Worm (Caenorhabditis elegans) whole organism, young adult: ENCODE results near the gene srw-62.

Experiments used
- B0261.1 ChIP-seq: sonication (generic microtip); optimal IDR thresholded peaks from 2 replicates; lab custom pipeline; 2016; ENCODE audit warnings: mild to moderate bottlenecking, missing genetic modification characterization, moderate library complexity, missing compliant biosample characterization
- F10E7.11 ChIP-seq: sonication (generic microtip); optimal IDR thresholded peaks from 2 replicates; lab custom pipeline; 2017; ENCODE audit warnings: mild to moderate bottlenecking, missing genetic modification characterization, moderate library complexity, missing compliant biosample characterization
- F23B12.7 ChIP-seq: sonication (generic microtip); optimal IDR thresholded peaks from 2 replicates; lab custom pipeline; 2017; ENCODE audit warnings: missing genetic modification characterization, mild to moderate bottlenecking, missing compliant biosample characterization, antibody characterized with exemption, moderate library complexity; ENCODE audit not compliant: insufficient read depth
- F37B4.10 ChIP-seq: fragments of 200-800 bp; sonication (Bioruptor generic); IDR thresholded peaks from 2 replicates; pipeline ENCODE4 v1.3.6; 2022; ENCODE audit warnings: missing genetic modification characterization, missing compliant biosample characterization
- F39B2.1 ChIP-seq: fragments of 200-800 bp; sonication (Bioruptor generic); IDR thresholded peaks from 2 replicates; pipeline ENCODE4 v1.3.6; 2022; ENCODE audit warnings: missing genetic modification reagents, missing genetic modification characterization, missing compliant biosample characterization
- F52B5.7 ChIP-seq: sonication (generic microtip); optimal IDR thresholded peaks from 2 replicates; lab custom pipeline; 2016; ENCODE audit warnings: mild to moderate bottlenecking, missing genetic modification characterization, missing compliant biosample characterization
- Y53F4B.3 ChIP-seq: fragments of 200-800 bp; sonication (Bioruptor generic); IDR thresholded peaks from 2 replicates; pipeline ENCODE4 v1.3.6; 2022; ENCODE audit warnings: missing genetic modification reagents, missing genetic modification characterization, missing compliant biosample characterization
- Y95B8A.8 ChIP-seq: fragments of 200-800 bp; sonication (Bioruptor generic); IDR thresholded peaks from 2 replicates; pipeline ENCODE4 v1.3.6; 2022; ENCODE audit warnings: missing genetic modification reagents, missing genetic modification characterization, missing compliant biosample characterization
- ZK185.1 ChIP-seq: sonication (generic microtip); optimal IDR thresholded peaks from 2 replicates; lab custom pipeline; 2016; ENCODE audit warnings: mild to moderate bottlenecking, missing genetic modification characterization, missing compliant biosample characterization; ENCODE audit not compliant: poor library complexity, severe bottlenecking
- ama-1 ChIP-seq, 3 experiments: fragments of 150-350 bp in 1 of 3; sonication (generic microtip) in 2 of 3; optimal IDR thresholded peaks; 2 replicates each; lab custom pipeline; 2014 to 2018; ENCODE audit warnings: missing biosample characterization in 2 of 3, missing genetic modification characterization in 2 of 3, missing genetic modification reagents in 2 of 3
- aptf-3 ChIP-seq: fragments of 200-800 bp; sonication (Bioruptor generic); IDR thresholded peaks from 2 replicates; pipeline ENCODE4 v1.3.6; 2022; ENCODE audit warnings: missing genetic modification characterization, missing compliant biosample characterization
- bed-1 ChIP-seq: fragments of 200-800 bp; sonication (Bioruptor generic); IDR thresholded peaks from 2 replicates; pipeline ENCODE4 v1.3.6; 2022; ENCODE audit warnings: missing genetic modification reagents, missing genetic modification characterization, missing compliant biosample characterization
- cebp-1 ChIP-seq, 2 experiments: fragments of 200-800 bp in 1 of 2; sonication (Bioruptor generic) in 1 of 2; sonication (generic microtip) in 1 of 2; IDR thresholded peaks in 1 of 2; optimal IDR thresholded peaks in 1 of 2; 2 replicates each; pipeline versions ENCODE4 v1.3.6 to Lab custom; 2017 to 2022; ENCODE audit warnings: missing compliant biosample characterization in 2 of 2, missing genetic modification characterization in 2 of 2, mild to moderate bottlenecking in 1 of 2, missing genetic modification reagents in 1 of 2, moderate library complexity in 1 of 2
- cebp-2 ChIP-seq: fragments of 200-800 bp; sonication (Bioruptor generic); IDR thresholded peaks from 2 replicates; pipeline ENCODE4 v1.3.6; 2022; ENCODE audit warnings: missing genetic modification characterization, missing compliant biosample characterization
- ceh-27 ChIP-seq: fragments of 200-800 bp; sonication (Bioruptor generic); optimal IDR thresholded peaks from 2 replicates; lab custom pipeline; 2018; ENCODE audit warnings: mild to moderate bottlenecking, missing genetic modification characterization, moderate library complexity, missing compliant biosample characterization
- ceh-79 ChIP-seq: sonication (generic microtip); optimal IDR thresholded peaks from 2 replicates; lab custom pipeline; 2017; ENCODE audit warnings: mild to moderate bottlenecking, missing genetic modification characterization, missing compliant biosample characterization
- efl-1 ChIP-seq: fragments of 150-350 bp; optimal IDR thresholded peaks from 2 replicates; lab custom pipeline; 2014; ENCODE audit warnings: missing biosample characterization, missing genetic modification reagents, missing genetic modification characterization
- him-1 ChIP-seq: sonication (generic microtip); optimal IDR thresholded peaks from 2 replicates; lab custom pipeline; 2016; ENCODE audit warnings: missing genotype, missing genetic modification reagents, missing genetic modification characterization, missing compliant biosample characterization
- hlh-12 ChIP-seq: sonication (generic microtip); optimal IDR thresholded peaks from 2 replicates; lab custom pipeline; 2016; ENCODE audit warnings: missing genetic modification characterization, missing compliant biosample characterization
- lag-1 ChIP-seq: fragments of 200-800 bp; sonication (Bioruptor generic); IDR thresholded peaks from 2 replicates; pipeline ENCODE4 v1.3.6; 2022; ENCODE audit warnings: missing genetic modification reagents, missing genetic modification characterization, missing compliant biosample characterization
- lin-40 ChIP-seq: sonication (generic microtip); optimal IDR thresholded peaks from 2 replicates; lab custom pipeline; 2016; ENCODE audit warnings: missing genetic modification characterization, mild to moderate bottlenecking, missing compliant biosample characterization, missing genotype, missing genetic modification reagents
- lsl-1 ChIP-seq: fragments of 200-800 bp; sonication (Bioruptor generic); optimal IDR thresholded peaks from 2 replicates; lab custom pipeline; 2018; ENCODE audit warnings: mild to moderate bottlenecking, missing genetic modification characterization, moderate library complexity, missing compliant biosample characterization
- mcd-1 ChIP-seq: fragments of 200-800 bp; sonication (Bioruptor generic); IDR thresholded peaks from 2 replicates; pipeline ENCODE4 v1.3.6; 2022; ENCODE audit warnings: missing genetic modification reagents, missing genetic modification characterization, missing compliant biosample characterization
- mel-28 ChIP-seq: sonication (generic microtip); optimal IDR thresholded peaks from 2 replicates; lab custom pipeline; 2016; ENCODE audit warnings: borderline replicate concordance, mild to moderate bottlenecking, missing genetic modification characterization, missing compliant biosample characterization
- nfya-1 ChIP-seq: sonication (generic microtip); optimal IDR thresholded peaks from 2 replicates; lab custom pipeline; 2017; ENCODE audit warnings: antibody characterized with exemption, missing compliant biosample characterization, missing genetic modification characterization, borderline replicate concordance; ENCODE audit not compliant: insufficient read depth
- nfyb-1 ChIP-seq: fragments of 200-800 bp; sonication (Bioruptor generic); IDR thresholded peaks from 2 replicates; pipeline ENCODE4 v1.3.6; 2022; ENCODE audit warnings: missing genetic modification reagents, missing genetic modification characterization, missing compliant biosample characterization
- nhr-27 ChIP-seq: fragments of 200-800 bp; sonication (Bioruptor generic); optimal IDR thresholded peaks from 2 replicates; lab custom pipeline; 2018; ENCODE audit warnings: mild to moderate bottlenecking, missing genetic modification characterization, moderate library complexity, missing compliant biosample characterization
- nhr-80 ChIP-seq: sonication (generic microtip); optimal IDR thresholded peaks from 2 replicates; lab custom pipeline; 2016; ENCODE audit warnings: missing genetic modification characterization, missing compliant biosample characterization
- nhr-90 ChIP-seq: sonication (generic microtip); optimal IDR thresholded peaks from 2 replicates; lab custom pipeline; 2016; ENCODE audit warnings: missing genotype, mild to moderate bottlenecking, missing genetic modification characterization, missing compliant biosample characterization
- snpc-1.1 ChIP-seq: sonication (generic microtip); optimal IDR thresholded peaks from 2 replicates; lab custom pipeline; 2017; ENCODE audit warnings: missing genetic modification characterization, mild to moderate bottlenecking, missing compliant biosample characterization, antibody characterized with exemption, moderate library complexity, missing genotype, missing genetic modification reagents; ENCODE audit not compliant: insufficient read depth
- snpc-3.4 ChIP-seq: sonication (generic microtip); optimal IDR thresholded peaks from 2 replicates; lab custom pipeline; 2017; ENCODE audit warnings: missing genetic modification characterization, mild to moderate bottlenecking, missing compliant biosample characterization, antibody characterized with exemption, moderate library complexity, missing genotype, missing genetic modification reagents
- unc-130 ChIP-seq: sonication (generic microtip); optimal IDR thresholded peaks from 2 replicates; lab custom pipeline; 2016; ENCODE audit warnings: missing genetic modification reagents, missing genetic modification characterization, missing compliant biosample characterization
- zfh-2 ChIP-seq: fragments of 200-800 bp; sonication (Bioruptor generic); conservative IDR thresholded peaks from 2 replicates; pipeline ENCODE4 v1.3.6; 2022; ENCODE audit warnings: missing genetic modification reagents, missing genetic modification characterization, missing compliant biosample characterization
- zim-3 ChIP-seq: sonication (generic microtip); optimal IDR thresholded peaks from 2 replicates; lab custom pipeline; 2017; ENCODE audit warnings: mild to moderate bottlenecking, missing genetic modification characterization, moderate library complexity, missing compliant biosample characterization
- ztf-18 ChIP-seq: sonication (generic microtip); optimal IDR thresholded peaks from 2 replicates; lab custom pipeline; 2016; ENCODE audit warnings: missing genotype, mild to moderate bottlenecking, missing genetic modification characterization, missing compliant biosample characterization
- ztf-26 ChIP-seq: sonication (generic microtip); optimal IDR thresholded peaks from 2 replicates; lab custom pipeline; 2017; ENCODE audit warnings: missing genetic modification characterization, missing compliant biosample characterization
- ztf-6 ChIP-seq: fragments of 200-800 bp; sonication (Bioruptor generic); IDR thresholded peaks from 2 replicates; pipeline ENCODE4 v1.3.6; 2022; ENCODE audit warnings: missing genetic modification reagents, missing genetic modification characterization, missing compliant biosample characterization

Gene srw-62

DNA sequence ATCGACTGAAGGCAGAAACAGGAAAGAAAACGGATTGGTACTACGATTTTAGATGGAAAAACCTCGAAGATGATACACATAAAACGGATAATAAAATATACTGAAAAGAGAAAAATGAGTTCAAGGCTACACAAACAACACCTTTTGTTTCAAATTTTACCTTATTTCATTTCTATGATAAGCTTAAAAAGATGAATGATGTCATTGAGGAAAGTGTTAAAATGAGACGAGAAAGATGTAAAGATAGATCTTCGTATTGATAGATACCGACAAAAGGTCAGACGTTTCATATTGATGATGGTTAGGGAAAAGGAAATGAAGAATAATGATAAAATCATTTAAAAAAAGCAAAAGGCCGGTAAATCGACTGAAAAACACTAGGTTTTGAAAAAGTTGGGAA lies 35.6 kb upstream of the srw-62 start:
- TF ChIP-seq cebp-2, result no peak
- TF ChIP-seq bed-1 (GFP tag; lab: Robert Waterston, UW), result no peak

DNA sequence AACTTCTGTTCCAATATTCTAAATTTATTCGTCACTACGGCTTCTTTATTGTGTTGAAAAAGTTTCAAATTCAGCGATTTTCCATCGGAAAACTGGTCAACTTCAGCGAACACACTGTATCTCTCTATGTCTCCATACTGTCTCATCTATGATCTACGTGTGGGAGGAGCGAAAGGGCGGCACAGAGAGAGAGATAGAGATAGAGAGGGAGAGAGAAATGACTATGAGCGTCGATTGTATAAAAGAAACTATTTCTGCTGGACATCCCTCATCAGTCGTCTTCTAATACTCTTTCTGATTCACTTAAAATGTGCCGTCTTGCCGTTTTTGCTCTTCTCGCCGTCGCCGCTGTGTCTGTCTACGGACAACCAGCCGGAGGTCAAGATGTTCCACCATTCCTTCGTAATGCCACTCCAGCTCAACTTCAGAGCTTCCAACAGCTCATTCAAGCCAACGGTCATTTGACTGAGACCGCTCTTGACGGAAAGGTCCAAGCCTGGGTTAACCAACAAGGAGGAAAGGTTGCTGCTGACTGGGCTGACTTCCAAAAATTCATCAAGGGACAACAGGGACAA lies 34.8 kb upstream of the srw-62 start, which contains the start of gene srlf-1:
TSS of gene srlf-1 (plus strand) at position 268 of the 575 bp plus-strand sequence.
- TF ChIP-seq mcd-1 (GFP tag; lab: Robert Waterston, UW) (0 out of 2 replicates have a peak, but pooled peaks have one; percentile 8), cebp-1 (GFP tag; IDR thresholded peaks at IDR 0.05; lab: Robert Waterston, UW) (no peak), cebp-1 (tag; optimal IDR thresholded peaks at IDR 0.05; lab: Kevin White, UChicago) (no peak), lin-40 (peak; percentile 11), ama-1 (optimal IDR thresholded peaks at IDR 0.05; lab: Kevin White, UChicago) (peak; percentile 43), ama-1 (GFP tag; optimal IDR thresholded peaks at IDR 0.05; lab: Kevin White, UChicago) (no peak), zim-3 (no peak), F37B4.10 (0 out of 2 replicates have a peak, but pooled peaks have one; percentile 18), ztf-18 (tag; lab: Kevin White, UChicago) (no peak), nhr-90 (tag; lab: Kevin White, UChicago) (no peak), ztf-26 (tag; lab: Kevin White, UChicago) (peak; percentile 42)

DNA sequence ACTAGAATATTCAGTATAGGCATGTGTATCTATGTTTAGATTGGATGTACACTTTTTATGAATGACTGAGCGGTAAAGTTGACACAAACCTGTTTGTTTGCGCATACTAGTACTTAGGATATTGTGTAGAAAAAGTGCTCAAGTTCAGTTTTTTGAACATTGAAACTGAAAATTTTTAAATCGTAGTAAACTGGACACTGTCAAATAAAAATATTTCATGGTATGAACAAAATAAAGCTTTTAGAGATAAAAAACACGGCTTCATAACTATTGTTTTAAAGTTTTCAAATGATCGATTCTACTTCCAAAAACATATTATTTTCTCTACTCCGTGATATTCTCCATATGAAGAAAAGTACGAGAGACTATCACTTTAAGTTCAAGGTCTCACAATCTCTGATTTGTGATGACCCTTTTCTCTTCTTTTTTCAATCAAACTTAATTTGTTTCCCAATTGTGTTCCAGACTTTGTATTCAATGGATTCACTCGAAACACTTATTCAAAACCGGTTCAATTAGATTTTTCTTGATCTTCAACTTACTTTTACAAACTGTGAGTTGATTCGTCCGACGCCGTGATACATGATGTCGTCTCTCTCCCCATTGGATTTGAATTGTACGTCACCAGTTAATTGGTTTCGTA lies 33.7 kb upstream of the srw-62 start:
- TF ChIP-seq F23B12.7 (tag; lab: Kevin White, UChicago), result no peak
- no peak for TF ChIP-seq B0261.1 (tag; lab: Kevin White, UChicago)
- no peak for TF ChIP-seq hlh-12 (tag; lab: Kevin White, UChicago)
- no peak for TF ChIP-seq ceh-27 (GFP tag; lab: Kevin White, UChicago)
- TF ChIP-seq him-1 (tag; lab: Kevin White, UChicago), result no peak
- no peak for TF ChIP-seq zfh-2 (GFP tag; lab: Robert Waterston, UW)
- TF ChIP-seq ceh-79 (tag; lab: Kevin White, UChicago), result no peak
- TF ChIP-seq nfya-1 (tag; lab: Kevin White, UChicago), result no peak
- TF ChIP-seq bed-1 (GFP tag; lab: Robert Waterston, UW), result no peak
- TF ChIP-seq Y53F4B.3 (GFP tag; lab: Robert Waterston, UW), result no peak
- no peak for TF ChIP-seq aptf-3
- TF ChIP-seq nhr-27, result no peak
- no peak for TF ChIP-seq mcd-1 (GFP tag; lab: Robert Waterston, UW)

DNA sequence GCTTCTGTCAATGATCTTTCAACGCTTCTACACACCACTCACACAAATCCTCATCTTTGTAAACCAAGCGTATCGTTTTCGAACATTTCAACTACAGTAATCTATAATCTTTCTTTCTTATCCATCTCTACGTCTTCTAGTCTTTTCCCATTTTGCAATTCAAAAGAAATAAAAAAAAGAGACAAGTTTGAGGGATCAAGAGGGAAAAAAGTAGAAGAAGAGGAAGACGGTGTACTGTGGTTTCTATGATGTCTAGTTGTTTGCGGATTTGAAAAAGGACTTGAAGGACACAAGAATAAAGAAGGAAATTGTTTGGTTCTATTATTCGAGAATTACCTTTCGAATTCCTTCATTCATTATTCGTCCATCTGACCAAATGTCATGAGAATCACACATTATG lies 32.7 kb upstream of the srw-62 start:
- TF ChIP-seq ceh-27 (GFP tag; lab: Kevin White, UChicago), result no peak
- no peak for TF ChIP-seq unc-130 (GFP tag; lab: Kevin White, UChicago)
- no peak for TF ChIP-seq snpc-3.4 (tag; lab: Kevin White, UChicago)
- TF ChIP-seq nhr-80, result no peak
- no peak for TF ChIP-seq nfyb-1
- no peak for TF ChIP-seq lsl-1
- TF ChIP-seq Y95B8A.8 (GFP tag; lab: Robert Waterston, UW), result no peak
- TF ChIP-seq F52B5.7 (tag; lab: Kevin White, UChicago), result no peak
- TF ChIP-seq snpc-1.1 (tag; lab: Kevin White, UChicago), result no peak
- TF ChIP-seq lag-1, result no peak
- no peak for TF ChIP-seq ZK185.1 (tag; lab: Kevin White, UChicago)
- no peak for TF ChIP-seq bed-1 (GFP tag; lab: Robert Waterston, UW)
- TF ChIP-seq efl-1 (GFP tag; lab: Kevin White, UChicago), result no peak
- TF ChIP-seq ztf-6 (GFP tag; lab: Robert Waterston, UW), result no peak
- no peak for TF ChIP-seq F10E7.11 (tag; lab: Kevin White, UChicago)
- TF ChIP-seq mel-28 (tag; lab: Kevin White, UChicago), result no peak
- no peak for TF ChIP-seq ztf-18 (tag; lab: Kevin White, UChicago)
- no peak for TF ChIP-seq F39B2.1 (GFP tag; lab: Robert Waterston, UW)
